Worm (Caenorhabditis elegans) whole organism, L4 larva: ENCODE data around the gene F45E4.6.

Experiments
- F37D6.2 ChIP-seq: sonication (generic microtip); optimal IDR thresholded peaks from 2 replicates; lab custom pipeline; 2016; ENCODE audit warnings: mild to moderate bottlenecking, missing genetic modification characterization, missing compliant biosample characterization
- Y105C5A.15 ChIP-seq: fragments of 200-800 bp; sonication (Bioruptor generic); IDR thresholded peaks from 2 replicates; pipeline ENCODE4 v1.3.6; 2022; ENCODE audit warnings: missing genetic modification characterization, missing compliant biosample characterization
- ZK546.5 ChIP-seq, 2 experiments: sonication (generic microtip); optimal IDR thresholded peaks; 2 replicates each; lab custom pipeline; 2017; ENCODE audit warnings: missing biosample characterization in 2 of 2, missing genetic modification characterization in 2 of 2
- aha-1 ChIP-seq: fragments of 150-350 bp; peaks from one replicate; lab custom pipeline; 2014; ENCODE audit warnings: missing biosample characterization, missing genetic modification characterization
- ces-1 ChIP-seq: fragments of 150-350 bp; sonication (generic microtip); optimal IDR thresholded peaks from 4 replicates; lab custom pipeline; 2014; ENCODE audit warnings: missing biosample characterization, missing genetic modification reagents, missing genetic modification characterization
- dmd-6 ChIP-seq: fragments of 200-800 bp; sonication (Bioruptor generic); IDR thresholded peaks from 2 replicates; pipeline ENCODE4 v1.3.6; 2022; ENCODE audit warnings: missing genetic modification reagents, missing genetic modification characterization, missing compliant biosample characterization
- fkh-10 ChIP-seq: fragments of 150-350 bp; optimal IDR thresholded peaks from 2 replicates; lab custom pipeline; 2014; ENCODE audit warnings: missing biosample characterization, missing genetic modification reagents, missing genetic modification characterization
- hmg-1.1 ChIP-seq: fragments of 200-800 bp; sonication (Bioruptor generic); IDR thresholded peaks from 2 replicates; pipeline ENCODE4 v1.3.6; 2022; ENCODE audit warnings: missing genetic modification reagents, missing genetic modification characterization, missing compliant biosample characterization
- lin-39 ChIP-seq: fragments of 150-350 bp; optimal IDR thresholded peaks from 2 replicates; lab custom pipeline; 2014; ENCODE audit warnings: missing biosample characterization, missing genetic modification reagents, missing genetic modification characterization
- mxl-2 ChIP-seq: fragments of 200-800 bp; sonication (Bioruptor generic); conservative IDR thresholded peaks from 2 replicates; pipeline ENCODE4 v1.3.6; 2022; ENCODE audit warnings: missing genetic modification reagents, missing genetic modification characterization, missing compliant biosample characterization
- nhr-10 ChIP-seq: fragments of 150-350 bp; optimal IDR thresholded peaks from 2 replicates; lab custom pipeline; 2014; ENCODE audit warnings: missing biosample characterization, missing genetic modification characterization
- nhr-48 ChIP-seq: sonication (generic microtip); optimal IDR thresholded peaks from 2 replicates; lab custom pipeline; 2016; ENCODE audit warnings: mild to moderate bottlenecking, missing genetic modification characterization, missing compliant biosample characterization
- pha-4 ChIP-seq, 2 experiments: fragments of 150-350 bp in 1 of 2; fragments of 200-800 bp in 1 of 2; sonication (Bioruptor generic) in 1 of 2; IDR thresholded peaks in 1 of 2; optimal IDR thresholded peaks in 1 of 2; 2 replicates each; pipeline versions ENCODE4 v1.3.6 to Lab custom; 2014 to 2022; ENCODE audit warnings: missing genetic modification characterization in 2 of 2, missing genetic modification reagents in 2 of 2, missing biosample characterization in 1 of 2, missing compliant biosample characterization in 1 of 2
- rbr-2 ChIP-seq: sonication (generic microtip); optimal IDR thresholded peaks from 2 replicates; lab custom pipeline; 2016; ENCODE audit warnings: missing genotype, missing genetic modification characterization, missing compliant biosample characterization
- saeg-2 ChIP-seq: fragments of 200-800 bp; sonication (Bioruptor generic); IDR thresholded peaks from 2 replicates; pipeline ENCODE4 v1.3.6; 2022; ENCODE audit warnings: missing genetic modification reagents, missing genetic modification characterization, missing compliant biosample characterization
- spr-1 ChIP-seq: sonication (generic microtip); optimal IDR thresholded peaks from 2 replicates; lab custom pipeline; 2016; ENCODE audit warnings: mild to moderate bottlenecking, missing genetic modification characterization, missing compliant biosample characterization
- tag-97 ChIP-seq: fragments of 200-800 bp; sonication (Bioruptor generic); IDR thresholded peaks from 2 replicates; pipeline ENCODE4 v1.3.6; 2022; ENCODE audit warnings: missing genetic modification characterization, missing compliant biosample characterization
- unc-39 ChIP-seq: sonication (generic microtip); optimal IDR thresholded peaks from 2 replicates; lab custom pipeline; 2017; ENCODE audit warnings: missing biosample characterization, missing genetic modification characterization
- unc-62 ChIP-seq, 3 experiments: fragments of 150-350 bp in 1 of 3; sonication (generic microtip); optimal IDR thresholded peaks in 2 of 3; peaks in 1 of 3; 1 replicate in 1 of 3; 2 replicates in 2 of 3; lab custom pipeline; 2014 to 2017; ENCODE audit warnings: missing biosample characterization in 3 of 3, missing genetic modification characterization in 3 of 3, missing genetic modification reagents in 3 of 3, missing genotype in 1 of 3
- zip-11 ChIP-seq: fragments of 200-800 bp; sonication (Bioruptor generic); IDR thresholded peaks from 2 replicates; pipeline ENCODE4 v1.3.6; 2022; ENCODE audit warnings: missing genetic modification characterization, missing compliant biosample characterization

F45E4.6 gene

DNA sequence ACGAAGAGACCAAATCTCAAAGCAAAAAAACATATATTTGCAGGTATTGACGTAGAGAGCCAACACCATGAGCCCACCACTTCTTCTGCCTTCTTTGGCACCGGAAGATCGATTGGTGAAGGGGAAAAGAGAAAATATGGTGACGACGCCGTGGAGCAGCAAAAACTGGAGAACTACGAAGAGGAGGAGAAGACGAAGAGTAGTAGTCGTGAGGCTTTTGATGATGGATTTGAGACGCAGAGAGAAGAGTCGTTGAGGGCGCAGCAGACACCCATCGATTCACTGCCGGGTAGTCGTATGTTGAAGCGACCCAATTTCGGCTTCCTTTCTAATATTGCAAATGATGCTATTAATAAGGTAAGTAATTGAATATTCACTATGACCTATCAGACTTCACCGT lies 21.0 kb downstream of the F45E4.6 start:
- no peak for TF ChIP-seq tag-97 (GFP tag; lab: Robert Waterston, UW)
- no peak for TF ChIP-seq nhr-48 (tag; lab: Kevin White, UChicago)
- peak; percentile 40; the same call in 1 of the 2 replicates for TF ChIP-seq hmg-1.1 (GFP tag; lab: Robert Waterston, UW)
- TF ChIP-seq unc-62 (GFP tag; optimal IDR thresholded peaks at IDR 0.05 in 1 of 2; lab: Kevin White, UChicago), result peak in 1 of 2 experiments; percentile 75
- no peak for TF ChIP-seq unc-62 (tag; optimal IDR thresholded peaks at IDR 0.05; lab: Kevin White, UChicago)
- no peak for TF ChIP-seq pha-4 (GFP tag; IDR thresholded peaks at IDR 0.05; lab: Robert Waterston, UW)
- TF ChIP-seq pha-4 (tag; optimal IDR thresholded peaks at IDR 0.05; lab: Kevin White, UChicago), result no peak
- TF ChIP-seq F37D6.2 (tag; lab: Kevin White, UChicago), result no peak

- no peak for TF ChIP-seq Y105C5A.15 (GFP tag; lab: Robert Waterston, UW)
- peak in 1 of 2 experiments; percentile 90 for TF ChIP-seq unc-62 (GFP tag; optimal IDR thresholded peaks at IDR 0.05 in 1 of 2; lab: Kevin White, UChicago)
- TF ChIP-seq unc-62 (tag; optimal IDR thresholded peaks at IDR 0.05; lab: Kevin White, UChicago), result no peak
- no peak for TF ChIP-seq nhr-10 (tag; lab: Kevin White, UChicago)
- TF ChIP-seq lin-39, result no peak
- TF ChIP-seq unc-39 (tag; lab: Kevin White, UChicago), result no peak
- TF ChIP-seq, all 104 proteins: peak for 1
Measured at ce11 chrIV:7608111-7608510, 24.2 kb downstream of the F45E4.6 start.

ce11 chrIV:7605413-7605812 lies 26.9 kb downstream of the F45E4.6 start:
- TF ChIP-seq saeg-2 (GFP tag; lab: Robert Waterston, UW) (no peak), rbr-2 (tag; lab: Kevin White, UChicago) (no peak), spr-1 (no peak), unc-62 (GFP tag; optimal IDR thresholded peaks at IDR 0.05 in 1 of 2; lab: Kevin White, UChicago) (peak in 1 of 2 experiments; percentile 89), unc-62 (tag; optimal IDR thresholded peaks at IDR 0.05; lab: Kevin White, UChicago) (no peak), hmg-1.1 (GFP tag; lab: Robert Waterston, UW) (no peak)

DNA sequence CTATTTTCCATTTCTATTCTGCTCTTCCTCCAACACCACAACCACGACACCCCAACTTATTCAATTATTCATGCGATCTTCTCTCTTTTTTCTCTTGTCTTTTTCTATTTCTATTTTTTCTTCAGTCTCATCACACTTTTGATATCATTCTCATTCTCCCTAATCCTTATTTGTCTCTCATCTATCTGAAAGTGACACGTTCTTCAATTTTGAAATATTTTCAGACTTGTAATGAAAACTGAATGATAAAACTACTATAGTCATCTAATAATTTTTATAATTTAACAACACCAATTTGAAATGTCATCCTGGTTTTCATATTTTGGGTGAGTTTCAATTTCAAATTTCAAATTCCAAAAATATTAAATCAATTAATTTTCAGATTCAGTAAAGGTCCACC lies 43.7 kb downstream of the F45E4.6 start, which contains the start of gene cla-1:
cla-1 (plus strand) TSS at position 301 of the 400 bp plus-strand sequence.
- TF ChIP-seq ZK546.5 (tag; optimal IDR thresholded peaks at IDR 0.05; lab: Kevin White, UChicago) (no peak), unc-62 (GFP tag; optimal IDR thresholded peaks at IDR 0.05 in 1 of 2; lab: Kevin White, UChicago) (peak in 1 of 2 experiments; percentile 61), unc-62 (tag; optimal IDR thresholded peaks at IDR 0.05; lab: Kevin White, UChicago) (no peak), Y105C5A.15 (GFP tag; lab: Robert Waterston, UW) (no peak)
- TF ChIP-seq, all 104 proteins: peak for 1

ce11 chrIV:7586972-7587371 lies 45.4 kb downstream of the F45E4.6 start:
- TF ChIP-seq ces-1 (GFP tag; lab: Kevin White, UChicago) (peak; percentile 61), dmd-6 (GFP tag; lab: Robert Waterston, UW) (no peak), fkh-10 (peak; percentile 50)

ce11 chrIV:7585273-7585882 lies 47.0 kb downstream of the F45E4.6 start:
- no peak for TF ChIP-seq mxl-2
- TF ChIP-seq zip-11, result no peak
- peak; percentile 86 for TF ChIP-seq aha-1 (tag; lab: Kevin White, UChicago)
- TF ChIP-seq hmg-1.1 (GFP tag; lab: Robert Waterston, UW), result peak; percentile 39; the same call in 1 of the 2 replicates
